Fruit fly (Drosophila melanogaster): ENCODE data around the gene CG12684.

Gene CG12684

dm6 chrX:4540430-4540932 lies 31.2 kb downstream of the CG12684 start, which contains the start of the genes rb and CHOp24 (continued):
- TF ChIP-seq ind (GFP tag; optimal IDR thresholded peaks at IDR 0.05): peak; percentile 17
- peak; percentile 88 for TF ChIP-seq sens (GFP tag)
- TF ChIP-seq so (GFP tag; IDR thresholded peaks at IDR 0.05): no peak
- TF ChIP-seq stwl (tag; optimal IDR thresholded peaks at IDR 0.05): peak; percentile 64
- TF ChIP-seq chn (GFP tag; optimal IDR thresholded peaks at IDR 0.05): peak; percentile 17
- no peak for TF ChIP-seq Blimp-1 (GFP tag; optimal IDR thresholded peaks at IDR 0.05)
- no peak for TF ChIP-seq CG16815 (GFP tag; optimal IDR thresholded peaks at IDR 0.05)
- no peak for TF ChIP-seq ERR (GFP tag; optimal IDR thresholded peaks at IDR 0.05)
- TF ChIP-seq bab2 (GFP tag; optimal IDR thresholded peaks at IDR 0.05): no peak
- TF ChIP-seq emc (GFP tag; optimal IDR thresholded peaks at IDR 0.05): no peak
- no peak for TF ChIP-seq C15 (GFP tag; IDR thresholded peaks at IDR 0.05)
- TF ChIP-seq pho (GFP tag; optimal IDR thresholded peaks at IDR 0.05): peak; percentile 23
- TF ChIP-seq nmo (GFP tag; optimal IDR thresholded peaks at IDR 0.05): peak; percentile 85
- no peak for TF ChIP-seq corto (GFP tag; optimal IDR thresholded peaks at IDR 0.05)
- TF ChIP-seq Bteb2 (GFP tag; optimal IDR thresholded peaks at IDR 0.05): no peak
- no peak for TF ChIP-seq CG15479 (GFP tag; optimal IDR thresholded peaks at IDR 0.05)
- TF ChIP-seq lilli (GFP tag; optimal IDR thresholded peaks at IDR 0.05): peak; percentile 52
- TF ChIP-seq CG4820 (GFP tag; optimal IDR thresholded peaks at IDR 0.05): no peak
- no peak for TF ChIP-seq Xrp1 (GFP tag; IDR thresholded peaks at IDR 0.05)
- TF ChIP-seq insv (GFP tag; optimal IDR thresholded peaks at IDR 0.05): no peak
- TF ChIP-seq CG30020 (tag; optimal IDR thresholded peaks at IDR 0.05): peak; percentile 59
- TF ChIP-seq CG3065 (GFP tag; optimal IDR thresholded peaks at IDR 0.05): no peak
- TF ChIP-seq Scr (GFP tag; IDR thresholded peaks at IDR 0.05; ENCODE audit: partially characterized antibody): peak; percentile 95
- peak; percentile 51 for TF ChIP-seq Xbp1 (GFP tag; optimal IDR thresholded peaks at IDR 0.05)
- TF ChIP-seq CG9437 (GFP tag; optimal IDR thresholded peaks at IDR 0.05): no peak
- TF ChIP-seq Sox102F (GFP tag; optimal IDR thresholded peaks at IDR 0.05): no peak
- TF ChIP-seq B-H1 (GFP tag; IDR thresholded peaks at IDR 0.05): no peak
- peak; percentile 4 for TF ChIP-seq Hsf (GFP tag; optimal IDR thresholded peaks at IDR 0.05)
- peak; percentile 84 for TF ChIP-seq amos (GFP tag; IDR thresholded peaks at IDR 0.05; ENCODE audit: partially characterized antibody)
- no peak for TF ChIP-seq ro (GFP tag; IDR thresholded peaks at IDR 0.05)
- peak; percentile 95 for TF ChIP-seq Dll (GFP tag; IDR thresholded peaks at IDR 0.05; ENCODE audit: partially characterized antibody)
- peak in 1 of 2 experiments; percentile 23 for TF ChIP-seq crp (GFP tag; optimal IDR thresholded peaks at IDR 0.05)
- no peak for TF ChIP-seq Dad (GFP tag; optimal IDR thresholded peaks at IDR 0.05)
- peak; percentile 31 for TF ChIP-seq pnt (GFP tag; optimal IDR thresholded peaks at IDR 0.05)
- no peak for TF ChIP-seq CG15514 (GFP tag; optimal IDR thresholded peaks at IDR 0.05)
- no peak for TF ChIP-seq GATAe (GFP tag; conservative IDR thresholded peaks at IDR 0.05)
- no peak for TF ChIP-seq ash1 (GFP tag; optimal IDR thresholded peaks at IDR 0.05)
- TF ChIP-seq eyg (GFP tag; optimal IDR thresholded peaks at IDR 0.05): no peak
- no peak for TF ChIP-seq Dip3 (GFP tag; optimal IDR thresholded peaks at IDR 0.05)
- peak; percentile 50 for TF ChIP-seq gfzf (GFP tag; optimal IDR thresholded peaks at IDR 0.05)
- no peak for TF ChIP-seq tio (GFP tag; optimal IDR thresholded peaks at IDR 0.05)
- peak; percentile 87 for TF ChIP-seq bbx (GFP tag; IDR thresholded peaks at IDR 0.05; ENCODE audit: partially characterized antibody)
- TF ChIP-seq jumu (GFP tag; optimal IDR thresholded peaks at IDR 0.05): peak; percentile 58
- TF ChIP-seq CG11696 (GFP tag; IDR thresholded peaks at IDR 0.05): no peak
- TF ChIP-seq Hr39 (optimal IDR thresholded peaks at IDR 0.05): no peak
- TF ChIP-seq p53 (GFP tag; optimal IDR thresholded peaks at IDR 0.05): peak; percentile 15
- TF ChIP-seq CG13287 (GFP tag; IDR thresholded peaks at IDR 0.05; ENCODE audit: partially characterized antibody): peak; percentile 94
- TF ChIP-seq HLH4C (GFP tag; IDR thresholded peaks at IDR 0.05; ENCODE audit: partially characterized antibody): peak; percentile 98
- peak; percentile 95 for TF ChIP-seq CG7963 (GFP tag; IDR thresholded peaks at IDR 0.05; ENCODE audit: partially characterized antibody)
- peak; percentile 24 for TF ChIP-seq Dp (GFP tag; optimal IDR thresholded peaks at IDR 0.05)
- TF ChIP-seq Opbp (GFP tag; IDR thresholded peaks at IDR 0.05; ENCODE audit: partially characterized antibody): peak; percentile 90

Measured in whole organism, embryonic.